Fruit fly (Drosophila melanogaster): Measurements from ENCODE around the gene Afti.

Gene Afti

dm6 chr3R:14370199-14370933, 43.9 kb upstream of the Afti start (continued):
- TF ChIP-seq gfzf (GFP tag; optimal IDR thresholded peaks at IDR 0.05) (no peak), jumu (GFP tag; optimal IDR thresholded peaks at IDR 0.05) (peak; percentile 65), chinmo (GFP tag; IDR thresholded peaks at IDR 0.05; ENCODE audit: partially characterized antibody) (peak; percentile 82; the same call in 1 of the 4 replicates), trh (GFP tag; optimal IDR thresholded peaks at IDR 0.05) (peak; percentile 42), CG12071 (GFP tag; optimal IDR thresholded peaks at IDR 0.05) (peak; percentile 70), zf30C (GFP tag; optimal IDR thresholded peaks at IDR 0.05) (no peak), fu2 (GFP tag; optimal IDR thresholded peaks at IDR 0.05) (peak; percentile 59), hbn (GFP tag; IDR thresholded peaks at IDR 0.05; ENCODE audit: partially characterized antibody) (no peak), CG10267 (tag; optimal IDR thresholded peaks at IDR 0.05) (peak; percentile 51), C15 (GFP tag; IDR thresholded peaks at IDR 0.05) (peak; percentile 22; the same call in 1 of the 3 replicates), CG17385 (GFP tag; optimal IDR thresholded peaks at IDR 0.05) (peak; percentile 78), Jarid2 (GFP tag; optimal IDR thresholded peaks at IDR 0.05) (no peak), CTCF (GFP tag; optimal IDR thresholded peaks at IDR 0.05) (no peak), kah (GFP tag; optimal IDR thresholded peaks at IDR 0.05) (no peak), CG17612 (GFP tag; IDR thresholded peaks at IDR 0.05) (peak; percentile 57; the same call in 1 of the 2 replicates), lbe (GFP tag; optimal IDR thresholded peaks at IDR 0.05) (peak; percentile 76), nerfin-2 (GFP tag; IDR thresholded peaks at IDR 0.05; ENCODE audit: partially characterized antibody) (no peak), dimm (GFP tag; IDR thresholded peaks at IDR 0.05) (peak; percentile 61), NC2β (GFP tag; optimal IDR thresholded peaks at IDR 0.05) (peak; percentile 63), Poxn (GFP tag; IDR thresholded peaks at IDR 0.05) (0 out of 2 replicates have a peak, but pooled peaks have one; percentile 34), CG15601 (tag; optimal IDR thresholded peaks at IDR 0.05) (peak; percentile 26), NFAT (GFP tag; IDR thresholded peaks at IDR 0.05) (0 out of 2 replicates have a peak, but pooled peaks have one; percentile 37), CG10979 (tag; optimal IDR thresholded peaks at IDR 0.05) (peak; percentile 65), esg (GFP tag; conservative IDR thresholded peaks at IDR 0.05) (peak; percentile 79), dan (GFP tag; IDR thresholded peaks at IDR 0.05) (no peak), inv (GFP tag; IDR thresholded peaks at IDR 0.05; ENCODE audit: partially characterized antibody) (no peak), Hey (tag; optimal IDR thresholded peaks at IDR 0.05) (peak; percentile 50), slbo (GFP tag; IDR thresholded peaks at IDR 0.05) (peak; percentile 88), Doc2 (GFP tag; IDR thresholded peaks at IDR 0.05) (no peak), tx (GFP tag; optimal IDR thresholded peaks at IDR 0.05) (peak; percentile 68), so (GFP tag; IDR thresholded peaks at IDR 0.05) (peak; percentile 87), CG13894 (tag; optimal IDR thresholded peaks at IDR 0.05) (no peak), fd96Cb (tag; optimal IDR thresholded peaks at IDR 0.05) (peak; percentile 67), psq (GFP tag; optimal IDR thresholded peaks at IDR 0.05) (peak; percentile 54), CG5953 (GFP tag; IDR thresholded peaks at IDR 0.05) (peak; percentile 79), ro (GFP tag; IDR thresholded peaks at IDR 0.05) (peak; percentile 25; the same call in 1 of the 2 replicates), MBD-R2 (GFP tag; IDR thresholded peaks at IDR 0.05) (0 out of 2 replicates have a peak, but pooled peaks have one; percentile 25), fd3F (GFP tag; optimal IDR thresholded peaks at IDR 0.05) (peak; percentile 63), gcm (GFP tag; optimal IDR thresholded peaks at IDR 0.05) (peak; percentile 28), lola (GFP tag; optimal IDR thresholded peaks at IDR 0.05) (peak in 1 of 3 experiments; percentile 41), fru (optimal IDR thresholded peaks at IDR 0.05) (no peak), CG2199 (GFP tag; IDR thresholded peaks at IDR 0.05) (peak; percentile 80), wek (GFP tag; optimal IDR thresholded peaks at IDR 0.05) (no peak), NC2α (GFP tag; optimal IDR thresholded peaks at IDR 0.05) (peak; percentile 47), CG34224 (GFP tag; IDR thresholded peaks at IDR 0.05; ENCODE audit: partially characterized antibody) (0 out of 3 replicates have a peak, but pooled peaks have one; percentile 6), PHDP (tag; optimal IDR thresholded peaks at IDR 0.05) (peak; percentile 82), nom (GFP tag; optimal IDR thresholded peaks at IDR 0.05) (peak; percentile 78), Stat92E (GFP tag; optimal IDR thresholded peaks at IDR 0.05) (no peak), CG11247 (GFP tag; IDR thresholded peaks at IDR 0.05) (peak; percentile 78)

All from whole organism, embryonic.